Worm (Caenorhabditis elegans) whole organism, L4/young adult: ENCODE measurements around the gene AC3.12.

Experiments used
- W03F9.2 ChIP-seq: fragments of 150-350 bp; optimal IDR thresholded peaks from 2 replicates; lab custom pipeline; 2014; ENCODE audit warnings: missing biosample characterization, missing genetic modification characterization
- dao-5 ChIP-seq: sonication (generic microtip); optimal IDR thresholded peaks from 2 replicates; lab custom pipeline; 2016; ENCODE audit warnings: missing genotype, missing genetic modification characterization, moderate library complexity, missing compliant biosample characterization
- him-1 ChIP-seq: sonication (generic microtip); optimal IDR thresholded peaks from 2 replicates; lab custom pipeline; 2016; ENCODE audit warnings: missing genotype, missing genetic modification reagents, missing genetic modification characterization, missing compliant biosample characterization

The AC3.12 gene

DNA sequence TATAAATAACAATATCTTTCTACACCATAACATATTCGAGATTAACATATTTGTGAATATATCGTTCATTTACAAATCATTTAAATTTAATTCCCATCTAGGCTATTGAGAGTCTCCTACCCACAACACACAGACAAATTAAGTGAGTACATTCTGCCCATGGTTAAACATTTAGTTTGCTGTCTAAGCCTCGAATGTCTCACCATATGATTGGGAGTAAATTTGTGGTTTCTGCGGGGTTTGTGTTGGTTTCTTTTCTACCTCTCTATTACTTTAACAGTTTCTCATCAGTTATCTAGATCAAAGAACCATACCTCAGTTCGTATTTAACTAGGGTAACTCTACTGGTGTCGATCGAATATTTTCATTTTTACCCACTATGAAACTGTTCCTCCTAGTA, 19.2 kb upstream of the AC3.12 start, which contains the start of gene ugt-2:
Gene ugt-2 (plus strand): TSS at position 371 of the 400 bp plus-strand sequence.
- TF ChIP-seq dao-5 (tag; lab: Kevin White, UChicago): no peak
- no peak for TF ChIP-seq him-1 (tag; lab: Kevin White, UChicago)
- TF ChIP-seq W03F9.2 (tag; lab: Kevin White, UChicago): no peak

DNA sequence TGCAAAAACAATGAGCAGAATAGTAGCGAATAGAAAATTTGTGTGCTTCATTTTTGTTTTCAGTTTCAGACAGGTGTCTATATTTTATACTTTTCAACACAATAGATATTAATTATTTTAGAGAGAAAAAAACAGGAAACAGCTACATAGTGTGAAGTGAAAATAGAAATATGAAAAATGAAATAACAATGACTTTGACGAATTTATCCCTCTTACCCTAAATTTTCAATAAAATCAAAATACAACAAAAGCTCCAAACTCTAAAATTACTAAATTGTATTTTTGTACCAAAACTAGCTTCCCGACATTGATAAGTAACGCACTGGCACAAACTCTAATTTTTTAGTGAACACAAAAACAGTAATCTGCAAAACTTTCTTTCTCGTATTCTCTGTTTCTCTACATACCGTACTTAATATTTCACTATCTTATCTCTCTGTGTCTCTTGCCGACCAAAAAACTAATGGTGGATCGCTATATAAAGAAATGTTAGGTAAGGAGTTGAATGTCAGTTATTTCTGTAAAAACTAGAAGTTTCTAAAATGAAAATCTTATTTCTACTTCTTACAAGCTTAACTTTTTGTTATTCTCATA, 16.1 kb upstream of the AC3.12 start, which contains the start of the genes col-151 and ugt-1:
Gene col-151 (minus strand): TSS at position 51 of the 594 bp plus-strand sequence.
Gene ugt-1 (plus strand): TSS at position 491 of the 594 bp plus-strand sequence.
- TF ChIP-seq dao-5 (tag; lab: Kevin White, UChicago) (no peak), him-1 (tag; lab: Kevin White, UChicago) (no peak), W03F9.2 (tag; lab: Kevin White, UChicago) (no peak)

DNA sequence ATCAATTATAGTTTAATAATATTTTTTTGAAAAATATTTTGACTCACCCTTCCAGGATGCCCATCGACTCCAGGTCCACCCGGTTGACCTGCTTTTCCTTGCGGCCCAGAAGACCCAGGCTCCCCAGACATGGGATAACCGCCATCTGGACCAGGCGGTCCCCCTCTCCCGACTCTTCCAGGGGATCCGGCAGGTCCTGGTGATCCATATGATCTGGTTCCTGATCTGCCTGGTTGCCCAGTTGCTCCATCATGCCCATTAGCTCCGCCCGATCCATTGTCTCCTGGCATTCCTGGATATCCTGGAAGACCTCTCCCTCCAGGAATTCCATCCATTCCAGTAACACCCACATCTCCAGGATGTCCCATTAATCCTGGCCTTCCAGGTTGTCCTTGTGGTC, 14.5 kb upstream of the AC3.12 start:
- no peak for TF ChIP-seq dao-5 (tag; lab: Kevin White, UChicago)
- no peak for TF ChIP-seq W03F9.2 (tag; lab: Kevin White, UChicago)
- TF ChIP-seq him-1 (tag; lab: Kevin White, UChicago): no peak

DNA sequence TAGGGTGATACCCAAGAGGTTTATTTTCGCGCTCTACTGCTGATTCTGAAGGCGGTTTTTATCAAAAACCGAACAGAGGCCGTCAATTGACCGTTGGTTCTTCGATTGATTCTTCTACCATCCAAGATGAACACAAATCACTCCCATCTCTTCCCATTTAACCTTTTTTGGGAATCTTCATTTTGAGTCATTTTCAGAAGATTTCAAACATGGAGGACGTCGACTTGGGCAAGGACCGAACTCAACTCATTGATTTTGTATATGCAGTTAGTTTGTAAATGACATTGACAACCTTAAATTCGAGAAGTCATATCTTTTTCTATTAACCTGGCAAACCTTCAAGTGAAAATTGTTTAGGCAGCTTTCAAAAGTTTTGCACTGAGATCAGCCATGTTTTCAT, 9.1 kb upstream of the AC3.12 start, which contains the start of gene AC3.5:
Gene AC3.5 (plus strand): TSS at position 210 of the 400 bp plus-strand sequence.
- TF ChIP-seq him-1 (tag; lab: Kevin White, UChicago): no peak
- TF ChIP-seq dao-5 (tag; lab: Kevin White, UChicago): no peak
- TF ChIP-seq W03F9.2 (tag; lab: Kevin White, UChicago): no peak

DNA sequence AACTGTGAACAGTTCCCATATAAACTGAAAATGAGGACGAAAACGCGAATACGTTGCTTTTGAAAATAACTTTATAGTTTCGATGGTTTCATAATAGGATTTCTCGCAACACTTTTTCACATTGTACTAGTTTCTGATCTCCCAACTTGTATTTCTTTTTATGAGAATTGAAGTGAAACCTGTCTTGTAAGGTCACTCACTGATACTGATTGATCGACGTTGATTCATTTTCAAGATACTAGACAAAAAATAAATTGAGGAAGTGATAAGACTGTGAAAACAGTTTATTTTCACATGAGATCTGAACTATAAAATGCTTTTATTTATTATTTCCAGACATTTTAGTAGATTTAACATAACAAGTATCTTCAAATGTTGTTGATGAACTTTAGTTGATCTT, 8.2 kb upstream of the AC3.12 start:
- no peak for TF ChIP-seq dao-5 (tag; lab: Kevin White, UChicago)
- no peak for TF ChIP-seq him-1 (tag; lab: Kevin White, UChicago)
- TF ChIP-seq W03F9.2 (tag; lab: Kevin White, UChicago): no peak

DNA sequence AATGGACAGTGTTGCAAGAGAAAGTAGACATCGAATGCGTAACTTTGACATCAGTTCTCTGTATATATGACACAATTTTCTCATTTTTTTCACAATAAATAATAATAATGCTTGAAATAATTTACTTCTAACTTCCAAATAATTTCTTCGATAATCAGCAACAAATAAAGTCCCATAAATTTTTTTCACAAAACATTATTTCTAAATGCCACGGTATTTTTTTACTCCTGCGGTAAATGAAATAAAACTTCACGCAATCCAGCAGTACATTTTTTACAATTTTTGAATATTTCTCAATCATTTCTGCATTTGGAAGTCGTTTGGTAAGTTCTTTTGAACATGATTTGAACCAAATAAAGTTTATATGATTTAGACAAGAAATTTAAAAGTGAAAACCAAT, 4.8 kb upstream of the AC3.12 start, which contains the start of gene spe-10:
Gene spe-10 (plus strand): TSS at position 301 of the 400 bp plus-strand sequence.
- TF ChIP-seq dao-5 (tag; lab: Kevin White, UChicago): no peak
- no peak for TF ChIP-seq him-1 (tag; lab: Kevin White, UChicago)

DNA sequence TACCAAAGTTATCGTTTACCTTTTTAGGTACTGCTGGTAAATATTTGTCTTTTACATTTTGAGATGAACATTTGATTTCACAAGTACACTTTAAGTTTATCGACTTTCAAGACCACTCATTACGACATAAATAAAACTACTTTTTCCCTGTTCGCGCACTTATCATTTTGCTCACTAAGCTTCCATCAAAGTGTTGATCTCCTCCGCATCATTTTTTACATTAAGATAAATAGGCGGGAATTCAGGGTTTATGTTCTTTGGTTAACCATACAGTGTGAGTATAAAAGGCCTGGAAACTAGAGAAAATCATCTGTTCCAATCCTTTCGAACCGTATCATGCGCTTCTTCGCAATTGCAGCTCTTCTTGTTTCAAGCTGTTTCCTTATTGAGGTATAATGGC, 2.9 kb upstream of the AC3.12 start, which contains the start of gene pqn-2:
Gene pqn-2 (plus strand): TSS at position 301 of the 400 bp plus-strand sequence.
- no peak for TF ChIP-seq dao-5 (tag; lab: Kevin White, UChicago)
- TF ChIP-seq W03F9.2 (tag; lab: Kevin White, UChicago): no peak
- no peak for TF ChIP-seq him-1 (tag; lab: Kevin White, UChicago)

DNA sequence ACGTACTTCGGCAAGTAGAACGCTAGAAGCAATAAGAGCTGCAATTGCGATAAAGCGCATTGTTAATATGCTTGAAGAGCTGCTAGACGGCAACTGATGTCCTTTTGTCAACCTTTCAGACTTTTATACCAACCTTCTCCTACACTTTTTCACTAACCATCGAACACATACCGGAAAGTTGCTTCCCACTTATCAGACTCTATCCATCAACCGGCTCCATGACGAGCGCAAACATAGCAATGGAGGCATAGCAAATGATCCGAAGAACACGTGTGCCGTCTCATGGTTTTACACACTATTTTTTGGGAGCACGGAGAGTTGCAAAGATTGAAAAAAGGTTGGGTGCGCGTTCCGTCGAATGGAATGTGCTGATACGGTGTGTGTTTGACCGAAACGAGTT, 2.5 kb upstream of the AC3.12 start, which contains the start of gene abu-1:
Gene abu-1 (minus strand): TSS at position 101 of the 400 bp plus-strand sequence.
- no peak for TF ChIP-seq him-1 (tag; lab: Kevin White, UChicago)
- TF ChIP-seq W03F9.2 (tag; lab: Kevin White, UChicago): no peak
- TF ChIP-seq dao-5 (tag; lab: Kevin White, UChicago): no peak

DNA sequence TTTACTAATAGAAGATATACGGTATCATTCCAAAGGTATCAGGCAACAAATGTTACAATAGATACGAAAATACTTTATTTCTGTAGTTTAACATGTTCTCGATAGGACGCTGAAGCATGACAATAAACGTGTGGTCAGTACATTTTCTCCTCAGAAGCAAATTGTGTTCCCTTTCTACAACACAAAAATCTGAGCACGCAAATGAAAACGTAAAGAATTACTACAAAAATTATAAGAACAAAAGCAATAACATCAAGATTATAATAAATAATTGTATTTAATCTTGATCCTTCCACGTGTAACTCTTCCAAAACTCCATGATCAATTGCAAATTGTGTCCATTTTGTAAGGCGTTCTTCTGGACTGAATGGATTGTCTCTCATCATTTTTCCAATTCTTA, 568 bp upstream of the AC3.12 start:
- no peak for TF ChIP-seq him-1 (tag; lab: Kevin White, UChicago)
- TF ChIP-seq dao-5 (tag; lab: Kevin White, UChicago): no peak
- TF ChIP-seq W03F9.2 (tag; lab: Kevin White, UChicago): no peak

DNA sequence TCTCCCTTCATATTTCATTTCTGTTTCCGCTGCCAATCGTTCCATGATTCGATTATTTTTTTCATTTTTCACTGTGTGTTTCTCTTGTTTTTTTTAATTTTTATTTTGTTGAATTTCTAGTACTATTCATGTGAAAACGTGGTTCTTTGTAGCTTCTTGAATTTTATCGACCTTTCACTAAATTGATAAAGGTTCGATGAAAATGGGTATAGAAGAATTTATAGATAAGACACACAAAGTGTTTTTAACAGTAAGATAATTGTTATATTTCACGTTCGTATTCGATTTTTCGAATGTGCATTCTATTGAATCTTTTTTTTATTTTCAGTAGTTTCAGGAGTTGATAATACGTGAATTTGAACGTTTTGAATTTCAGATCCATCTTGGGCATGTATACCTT, 7.2 kb downstream of the AC3.12 start, which contains the start of gene ugt-49:
Gene ugt-49 (plus strand): TSS at position 371 of the 400 bp plus-strand sequence.
- no peak for TF ChIP-seq him-1 (tag; lab: Kevin White, UChicago)
- no peak for TF ChIP-seq W03F9.2 (tag; lab: Kevin White, UChicago)
- no peak for TF ChIP-seq dao-5 (tag; lab: Kevin White, UChicago)

DNA sequence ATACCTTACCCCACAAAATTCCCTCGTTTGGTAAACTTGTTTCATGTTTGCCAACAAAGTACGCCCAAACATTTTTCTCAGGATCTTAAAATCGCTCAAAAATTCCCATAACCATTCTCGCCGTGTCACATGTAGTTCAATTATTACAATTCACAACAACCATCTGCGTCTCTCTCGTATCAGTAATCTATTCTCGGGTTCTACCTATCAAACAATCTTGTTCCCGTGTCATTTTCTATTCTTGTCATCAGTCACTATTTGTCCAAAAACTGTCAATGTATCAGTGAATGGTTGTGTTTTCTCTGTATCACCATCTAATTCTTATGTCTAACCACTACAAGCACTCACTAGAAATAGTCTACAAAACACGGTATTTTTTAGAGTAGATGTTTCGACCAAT, 8.0 kb downstream of the AC3.12 start:
- TF ChIP-seq him-1 (tag; lab: Kevin White, UChicago): no peak
- TF ChIP-seq W03F9.2 (tag; lab: Kevin White, UChicago): no peak
- no peak for TF ChIP-seq dao-5 (tag; lab: Kevin White, UChicago)

DNA sequence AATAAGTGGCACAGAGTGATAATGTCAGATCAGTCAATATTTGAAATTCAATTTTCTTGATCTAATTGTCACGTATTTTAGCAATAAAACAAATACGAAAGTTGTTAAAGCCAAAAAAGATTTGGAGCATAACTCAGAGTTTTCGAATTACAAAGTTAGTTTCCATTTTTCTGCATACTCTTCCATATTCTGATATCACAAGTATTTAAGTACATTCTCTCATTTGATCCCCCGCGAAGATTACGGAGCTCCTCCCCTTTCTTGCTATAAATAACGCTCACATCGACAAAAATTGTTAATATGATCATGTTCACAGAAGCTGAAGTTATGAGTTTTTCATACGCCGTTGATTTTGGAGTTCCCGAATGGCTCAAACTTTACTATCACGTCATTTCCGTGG, 10.9 kb downstream of the AC3.12 start, which contains the start of gene sri-20:
Gene sri-20 (plus strand): TSS at position 301 of the 400 bp plus-strand sequence.
- no peak for TF ChIP-seq W03F9.2 (tag; lab: Kevin White, UChicago)

DNA sequence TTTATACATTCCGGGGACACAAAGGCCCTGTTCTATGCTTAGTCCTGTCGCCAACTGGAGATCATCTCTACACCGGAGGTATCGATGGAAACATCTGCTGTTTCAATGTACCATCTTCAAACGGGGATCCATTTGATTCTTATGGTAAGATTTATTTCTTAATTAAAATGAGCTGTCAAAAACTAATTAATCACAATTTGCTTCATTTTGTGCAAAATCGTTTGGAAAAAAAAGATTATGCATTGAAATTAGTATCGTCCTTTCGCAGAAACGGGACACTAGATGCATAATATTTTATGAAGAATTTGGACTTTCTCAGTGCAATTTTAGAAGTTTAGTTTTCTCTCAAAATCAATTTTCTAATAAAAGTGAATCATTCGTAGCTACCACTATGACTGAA, 15.4 kb downstream of the AC3.12 start:
- TF ChIP-seq W03F9.2 (tag; lab: Kevin White, UChicago): no peak
- TF ChIP-seq him-1 (tag; lab: Kevin White, UChicago): no peak
- TF ChIP-seq dao-5 (tag; lab: Kevin White, UChicago): no peak
